Fruit fly (Drosophila melanogaster): ENCODE data around the gene CDK2AP1.

The CDK2AP1 gene

DNA sequence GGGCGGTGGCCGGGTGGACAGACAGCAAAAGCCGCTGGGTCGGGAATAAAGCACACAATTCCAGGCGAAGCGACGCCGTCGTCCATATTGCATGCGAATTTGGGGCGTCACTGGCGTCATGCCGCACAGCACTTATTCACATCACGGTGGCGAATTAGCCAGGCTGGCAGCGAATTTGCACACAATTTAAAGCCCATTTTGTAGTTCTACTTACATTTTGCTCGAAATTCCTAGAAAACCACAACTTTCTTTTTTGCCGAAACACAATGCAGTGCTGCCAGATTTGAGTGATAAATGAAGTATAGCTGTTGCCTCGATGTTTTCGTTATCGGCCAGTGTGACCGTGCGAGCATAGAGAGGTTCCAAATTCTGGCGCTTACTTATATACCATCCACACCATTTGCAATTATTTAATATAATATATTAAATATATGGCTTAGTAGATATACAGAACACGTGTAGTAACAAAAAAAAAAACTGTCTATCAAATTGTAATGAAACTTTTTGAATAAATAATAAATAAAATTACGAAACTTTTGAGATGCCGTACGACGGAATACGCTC lies 10.7 kb downstream of the CDK2AP1 start, which contains the start of gene Ran (continued):
- TF ChIP-seq CG3281 (GFP tag; optimal IDR thresholded peaks at IDR 0.05), result no peak
- no peak for TF ChIP-seq nerfin-1 (tag; optimal IDR thresholded peaks at IDR 0.05)
- TF ChIP-seq CG12071 (GFP tag; optimal IDR thresholded peaks at IDR 0.05), result no peak
- TF ChIP-seq CG13624 (GFP tag; optimal IDR thresholded peaks at IDR 0.05), result no peak
- no peak for TF ChIP-seq mam (GFP tag; optimal IDR thresholded peaks at IDR 0.05)
- TF ChIP-seq CG6791 (GFP tag; IDR thresholded peaks at IDR 0.05; ENCODE audit: partially characterized antibody), result peak; percentile 15; the same call in 1 of the 3 replicates
- peak; percentile 59 for TF ChIP-seq gfzf (GFP tag; optimal IDR thresholded peaks at IDR 0.05)
- TF ChIP-seq fru (optimal IDR thresholded peaks at IDR 0.05), result no peak
- no peak for TF ChIP-seq CG4360 (GFP tag; IDR thresholded peaks at IDR 0.05)
- TF ChIP-seq CG18619 (GFP tag; optimal IDR thresholded peaks at IDR 0.05), result no peak
- no peak for TF ChIP-seq Ets65A (GFP tag)
- TF ChIP-seq sr (GFP tag; IDR thresholded peaks at IDR 0.05), result no peak
- peak; percentile 66 for TF ChIP-seq CG9932 (GFP tag; IDR thresholded peaks at IDR 0.05)
- no peak for TF ChIP-seq Gsc (GFP tag; IDR thresholded peaks at IDR 0.05)
- TF ChIP-seq vvl (GFP tag; IDR thresholded peaks at IDR 0.05), result no peak
- no peak for TF ChIP-seq Oaz (GFP tag; IDR thresholded peaks at IDR 0.05)
- no peak for TF ChIP-seq HmgZ (tag; optimal IDR thresholded peaks at IDR 0.05)
- 0 out of 3 replicates have a peak, but pooled peaks have one; percentile 42 for TF ChIP-seq CG7963 (GFP tag; IDR thresholded peaks at IDR 0.05; ENCODE audit: partially characterized antibody)
- no peak for TF ChIP-seq Mrtf (GFP tag; IDR thresholded peaks at IDR 0.05)
- peak; percentile 7; the same call in 1 of the 2 replicates for TF ChIP-seq CG14667 (GFP tag; IDR thresholded peaks at IDR 0.05)
- no peak for TF ChIP-seq yki (optimal IDR thresholded peaks at IDR 0.05)
- peak; percentile 15 for TF ChIP-seq lab (GFP tag; optimal IDR thresholded peaks at IDR 0.05)
- no peak for TF ChIP-seq fd102C (GFP tag; optimal IDR thresholded peaks at IDR 0.05)
- TF ChIP-seq ssp (GFP tag; IDR thresholded peaks at IDR 0.05), result peak; percentile 98
- TF ChIP-seq danr (GFP tag; IDR thresholded peaks at IDR 0.05), result no peak
- no peak for TF ChIP-seq Optix (GFP tag; IDR thresholded peaks at IDR 0.05)
- TF ChIP-seq CG10543 (GFP tag; optimal IDR thresholded peaks at IDR 0.05), result no peak
- no peak for TF ChIP-seq CG10979 (tag; optimal IDR thresholded peaks at IDR 0.05)
- no peak for TF ChIP-seq CG5180 (GFP tag; optimal IDR thresholded peaks at IDR 0.05)
- no peak for TF ChIP-seq Ets97D (GFP tag; optimal IDR thresholded peaks at IDR 0.05)
- no peak for TF ChIP-seq Pdp1 (GFP tag; optimal IDR thresholded peaks at IDR 0.05)
- TF ChIP-seq CTCF (GFP tag; optimal IDR thresholded peaks at IDR 0.05), result no peak
- TF ChIP-seq D19B (GFP tag; optimal IDR thresholded peaks at IDR 0.05), result no peak
- no peak for TF ChIP-seq CG11247 (GFP tag; IDR thresholded peaks at IDR 0.05)
- TF ChIP-seq Ptx1 (GFP tag; IDR thresholded peaks at IDR 0.05), result peak; percentile 21
- TF ChIP-seq MTF-1 (GFP tag; optimal IDR thresholded peaks at IDR 0.05; ENCODE audit: borderline replicate concordance), result no peak
- no peak for TF ChIP-seq jigr1 (GFP tag; IDR thresholded peaks at IDR 0.05)
- peak; percentile 52 for TF ChIP-seq amos (GFP tag; IDR thresholded peaks at IDR 0.05; ENCODE audit: partially characterized antibody)
- TF ChIP-seq MBD-R2 (GFP tag; IDR thresholded peaks at IDR 0.05), result peak; percentile 35
- no peak for TF ChIP-seq CG12219 (GFP tag; optimal IDR thresholded peaks at IDR 0.05)
- TF ChIP-seq CG13296 (GFP tag; optimal IDR thresholded peaks at IDR 0.05), result no peak
- TF ChIP-seq sd (tag; optimal IDR thresholded peaks at IDR 0.05), result no peak
- TF ChIP-seq ash1 (GFP tag; optimal IDR thresholded peaks at IDR 0.05), result no peak
- no peak for TF ChIP-seq tap (tag; optimal IDR thresholded peaks at IDR 0.05)
- TF ChIP-seq D (optimal IDR thresholded peaks at IDR 0.05), result no peak
- no peak for TF ChIP-seq D (GFP tag; optimal IDR thresholded peaks at IDR 0.05)
- TF ChIP-seq Spps (tag; optimal IDR thresholded peaks at IDR 0.05), result no peak
- no peak for TF ChIP-seq CG10959 (GFP tag; IDR thresholded peaks at IDR 0.05)
- no peak for TF ChIP-seq CG17912 (GFP tag; optimal IDR thresholded peaks at IDR 0.05)
- TF ChIP-seq Bteb2 (GFP tag; optimal IDR thresholded peaks at IDR 0.05), result no peak
- TF ChIP-seq da (GFP tag; optimal IDR thresholded peaks at IDR 0.05), result no peak
- no peak for TF ChIP-seq CG5953 (GFP tag; IDR thresholded peaks at IDR 0.05)

Measured in whole organism, embryonic.